Fruit fly (Drosophila melanogaster) whole organism, prepupa: Measurements from ENCODE around the gene CG14958.

ENCODE experiments used
- Blimp-1 ChIP-seq: fragments of 200-800 bp; sonication (Bioruptor generic); optimal IDR thresholded peaks from 3 replicates; lab custom pipeline; 2017; ENCODE audit warnings: missing biosample characterization, missing genetic modification characterization, mild to moderate bottlenecking, moderate library complexity, missing genetic modification reagents
- CG10631 ChIP-seq: fragments of 200-800 bp; sonication (Bioruptor generic); optimal IDR thresholded peaks from 2 replicates; lab custom pipeline; 2016; ENCODE audit warnings: missing biosample characterization, missing genetic modification characterization
- CG10669 ChIP-seq: fragments of 200-800 bp; sonication (Bioruptor generic); optimal IDR thresholded peaks from 3 replicates; lab custom pipeline; 2018; ENCODE audit warnings: missing biosample characterization, mild to moderate bottlenecking, missing genetic modification characterization, moderate library complexity
- CG1621 ChIP-seq: fragments of 200-800 bp; sonication (Bioruptor generic); optimal IDR thresholded peaks from 3 replicates; lab custom pipeline; 2018; ENCODE audit warnings: missing biosample characterization, mild to moderate bottlenecking, missing genetic modification characterization
- CG16779 ChIP-seq: fragments of 200-800 bp; sonication (Bioruptor generic); optimal IDR thresholded peaks from 3 replicates; lab custom pipeline; 2017; ENCODE audit warnings: missing biosample characterization, mild to moderate bottlenecking, missing genetic modification characterization
- CG3032 ChIP-seq: fragments of 200-800 bp; optimal IDR thresholded peaks from 2 replicates; lab custom pipeline; 2019; ENCODE audit warnings: missing biosample characterization, mild to moderate bottlenecking, missing genetic modification characterization, moderate library complexity
- CG31627 ChIP-seq: fragments of 200-800 bp; sonication (Bioruptor generic); optimal IDR thresholded peaks from 3 replicates; lab custom pipeline; 2016; ENCODE audit warnings: missing biosample characterization, missing genetic modification characterization
- CG32006 ChIP-seq: fragments of 200-800 bp; sonication (Bioruptor generic); optimal IDR thresholded peaks from 3 replicates; lab custom pipeline; 2017; ENCODE audit warnings: missing biosample characterization, mild to moderate bottlenecking, missing genetic modification characterization
- CG34406 ChIP-seq: fragments of 200-800 bp; sonication (Bioruptor generic); optimal IDR thresholded peaks from 3 replicates; lab custom pipeline; 2016; ENCODE audit warnings: missing biosample characterization, missing genetic modification characterization
- CG6163 ChIP-seq: fragments of 200-800 bp; sonication (Bioruptor generic); IDR thresholded peaks from 3 replicates; pipeline ENCODE4 v1.3.6; 2022; ENCODE audit warnings: missing biosample characterization, missing genetic modification characterization
- CG6792 ChIP-seq: fragments of 200-800 bp; sonication (Bioruptor generic); optimal IDR thresholded peaks from 3 replicates; lab custom pipeline; 2016; ENCODE audit warnings: missing biosample characterization, missing genetic modification characterization
- CG6808 ChIP-seq: fragments of 200-800 bp; sonication (Bioruptor generic); optimal IDR thresholded peaks from 3 replicates; lab custom pipeline; 2017; ENCODE audit warnings: missing biosample characterization, missing genetic modification characterization, mild to moderate bottlenecking, moderate library complexity, missing genetic modification reagents
- CG6854 ChIP-seq: fragments of 200-800 bp; sonication (Bioruptor generic); optimal IDR thresholded peaks from 2 replicates; lab custom pipeline; 2017; ENCODE audit warnings: missing biosample characterization, mild to moderate bottlenecking, missing genetic modification characterization
- CG7368 ChIP-seq: fragments of 200-800 bp; sonication (Bioruptor generic); optimal IDR thresholded peaks from 3 replicates; lab custom pipeline; 2016; ENCODE audit warnings: missing biosample characterization, missing genetic modification characterization
- CG8119 ChIP-seq: fragments of 200-800 bp; sonication (Bioruptor generic); IDR thresholded peaks from 3 replicates; pipeline ENCODE4 v1.3.6; 2022; ENCODE audit warnings: missing biosample characterization, missing genetic modification characterization
- CG8632 ChIP-seq: fragments of 200-800 bp; sonication (Bioruptor generic); optimal IDR thresholded peaks from 3 replicates; lab custom pipeline; 2016; ENCODE audit warnings: missing biosample characterization, missing genetic modification characterization
- CG9139 ChIP-seq: fragments of 200-800 bp; sonication (Bioruptor generic); optimal IDR thresholded peaks from 3 replicates; lab custom pipeline; 2017; ENCODE audit warnings: missing biosample characterization, mild to moderate bottlenecking, missing genetic modification characterization
- Eip75B ChIP-seq: fragments of 200-800 bp; sonication (Bioruptor generic); optimal IDR thresholded peaks from 3 replicates; lab custom pipeline; 2016; ENCODE audit warnings: missing biosample characterization, missing genetic modification characterization
- Eip78C ChIP-seq: fragments of 200-800 bp; sonication (Bioruptor generic); peaks from one replicate; lab custom pipeline; 2016; ENCODE audit warnings: missing biosample characterization, missing genetic modification characterization
- Eip93F ChIP-seq: fragments of 200-800 bp; sonication (Bioruptor generic); optimal IDR thresholded peaks from 2 replicates; lab custom pipeline; 2016; ENCODE audit warnings: missing biosample characterization, mild to moderate bottlenecking, missing genetic modification characterization
- Ets21C ChIP-seq: fragments of 200-800 bp; sonication (Bioruptor generic); optimal IDR thresholded peaks from 3 replicates; lab custom pipeline; 2016; ENCODE audit warnings: missing biosample characterization, missing genetic modification characterization
- Hr39 ChIP-seq: fragments of 200-800 bp; sonication (Bioruptor generic); optimal IDR thresholded peaks from 2 replicates; lab custom pipeline; 2016; ENCODE audit warnings: missing biosample characterization, missing genetic modification characterization
- Met ChIP-seq: fragments of 200-800 bp; sonication (Bioruptor generic); optimal IDR thresholded peaks from 3 replicates; lab custom pipeline; 2016; ENCODE audit warnings: missing biosample characterization, missing genetic modification characterization
- OdsH ChIP-seq: fragments of 200-800 bp; sonication (Bioruptor generic); optimal IDR thresholded peaks from 3 replicates; lab custom pipeline; 2016; ENCODE audit warnings: missing biosample characterization, missing genetic modification characterization
- Smox ChIP-seq: fragments of 200-800 bp; sonication (Bioruptor generic); optimal IDR thresholded peaks from 3 replicates; lab custom pipeline; 2016; ENCODE audit warnings: missing biosample characterization, missing genetic modification characterization
- Sox102F ChIP-seq: fragments of 200-800 bp; sonication (Bioruptor generic); optimal IDR thresholded peaks from 2 replicates; lab custom pipeline; 2016; ENCODE audit warnings: missing biosample characterization, mild to moderate bottlenecking, missing genetic modification characterization
- Sox15 ChIP-seq: fragments of 200-800 bp; sonication (Bioruptor generic); optimal IDR thresholded peaks from 3 replicates; lab custom pipeline; 2016; ENCODE audit warnings: missing biosample characterization, missing genetic modification characterization
- cyc ChIP-seq: fragments of 200-800 bp; sonication (Bioruptor generic); optimal IDR thresholded peaks from 3 replicates; lab custom pipeline; 2016; ENCODE audit warnings: missing biosample characterization, missing genetic modification characterization
- dac ChIP-seq: fragments of 200-800 bp; sonication (Bioruptor generic); optimal IDR thresholded peaks from 2 replicates; lab custom pipeline; 2017; ENCODE audit warnings: missing biosample characterization, mild to moderate bottlenecking, missing genetic modification characterization
- dsx ChIP-seq: fragments of 200-800 bp; optimal IDR thresholded peaks from 3 replicates; lab custom pipeline; 2019; ENCODE audit warnings: missing biosample characterization, mild to moderate bottlenecking, missing genetic modification characterization, moderate library complexity; ENCODE audit not compliant: poor library complexity, severe bottlenecking
- esn ChIP-seq: fragments of 200-800 bp; sonication (Bioruptor generic); optimal IDR thresholded peaks from 2 replicates; lab custom pipeline; 2016; ENCODE audit warnings: missing biosample characterization, mild to moderate bottlenecking, missing genetic modification characterization, moderate library complexity
- fkh ChIP-seq: fragments of 200-800 bp; sonication (Bioruptor generic); optimal IDR thresholded peaks from 3 replicates; lab custom pipeline; 2017; ENCODE audit warnings: missing biosample characterization, mild to moderate bottlenecking, missing genetic modification characterization, moderate library complexity
- net ChIP-seq: fragments of 200-800 bp; sonication (Bioruptor generic); optimal IDR thresholded peaks from 3 replicates; lab custom pipeline; 2016; ENCODE audit warnings: missing biosample characterization, missing genetic modification characterization
- salr ChIP-seq, 2 experiments: fragments of 200-800 bp; sonication (Bioruptor generic); optimal IDR thresholded peaks; 3 replicates each; lab custom pipeline; 2016 to 2018; ENCODE audit warnings: missing biosample characterization in 2 of 2, missing genetic modification characterization in 2 of 2, mild to moderate bottlenecking in 1 of 2
- svp ChIP-seq: fragments of 200-800 bp; sonication (Bioruptor generic); peaks from one replicate; lab custom pipeline; 2016; ENCODE audit warnings: missing biosample characterization, missing genetic modification characterization
- topi ChIP-seq: fragments of 200-800 bp; sonication (Bioruptor generic); optimal IDR thresholded peaks from 3 replicates; lab custom pipeline; 2016; ENCODE audit warnings: missing biosample characterization, missing genetic modification characterization
- vri ChIP-seq: fragments of 200-800 bp; sonication (Bioruptor generic); optimal IDR thresholded peaks from 3 replicates; lab custom pipeline; 2016; ENCODE audit warnings: missing biosample characterization, mild to moderate bottlenecking, missing genetic modification characterization

The CG14958 gene

DNA sequence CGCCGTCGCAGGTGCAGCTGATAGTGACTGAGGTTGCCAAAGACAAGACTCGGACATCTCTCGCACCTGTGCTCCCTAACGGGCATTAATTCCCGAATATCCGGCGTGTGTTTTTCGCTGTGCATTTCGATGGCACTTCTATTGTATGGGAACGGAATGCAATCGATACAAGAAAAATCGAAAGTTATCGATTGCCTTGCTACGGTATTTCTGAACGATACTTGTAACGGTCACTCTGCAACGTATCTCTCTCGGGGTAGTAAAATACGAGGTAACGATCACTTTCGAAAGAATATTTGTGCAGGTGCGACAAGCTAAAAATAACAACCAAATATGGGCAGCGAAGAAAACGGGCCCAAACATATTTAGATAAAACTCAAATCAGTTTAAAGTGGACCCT, 24.8 kb upstream of the CG14958 start, which contains the start of gene CG32280 (continued):
- TF ChIP-seq CG16779 (tag; lab: Kevin White, UChicago) (no peak), CG6808 (GFP tag; lab: Kevin White, UChicago) (no peak), CG6792 (GFP tag; lab: Kevin White, UChicago) (peak; percentile 5), Eip78C (GFP tag; lab: Kevin White, UChicago) (no peak), CG10631 (GFP tag; lab: Kevin White, UChicago) (no peak), Eip75B (GFP tag; lab: Kevin White, UChicago) (no peak), CG10669 (GFP tag; lab: Kevin White, UChicago) (no peak), fkh (GFP tag; lab: Kevin White, UChicago) (no peak), vri (GFP tag; lab: Kevin White, UChicago) (no peak), topi (GFP tag; lab: Kevin White, UChicago) (no peak), CG7368 (GFP tag; lab: Kevin White, UChicago) (no peak), OdsH (GFP tag; lab: Kevin White, UChicago) (no peak), Eip93F (GFP tag; lab: Kevin White, UChicago) (no peak), Blimp-1 (GFP tag; lab: Kevin White, UChicago) (no peak), CG6854 (no peak), CG34406 (GFP tag; lab: Kevin White, UChicago) (no peak), net (GFP tag; lab: Kevin White, UChicago) (no peak), esn (GFP tag; lab: Kevin White, UChicago) (peak; percentile 48), Met (GFP tag; lab: Kevin White, UChicago) (no peak), CG8119 (GFP tag; lab: Robert Waterston, UW) (no peak), CG6163 (GFP tag; lab: Robert Waterston, UW) (no peak), Sox15 (no peak), CG9139 (GFP tag; lab: Kevin White, UChicago) (no peak), CG32006 (GFP tag; lab: Kevin White, UChicago) (no peak), dac (GFP tag; lab: Kevin White, UChicago) (no peak), Hr39 (peak; percentile 33), CG1621 (tag; lab: Kevin White, UChicago) (peak; percentile 67), CG8632 (no peak), svp (GFP tag; lab: Kevin White, UChicago) (no peak), Smox (GFP tag; lab: Kevin White, UChicago) (no peak), Sox102F (GFP tag; lab: Kevin White, UChicago) (no peak), CG3032 (tag; lab: Kevin White, UChicago) (no peak), CG31627 (GFP tag; lab: Kevin White, UChicago) (peak; percentile 23), Ets21C (GFP tag; lab: Kevin White, UChicago) (peak; percentile 20), dsx (GFP tag; lab: Kevin White, UChicago) (no peak), cyc (peak; percentile 36)

DNA sequence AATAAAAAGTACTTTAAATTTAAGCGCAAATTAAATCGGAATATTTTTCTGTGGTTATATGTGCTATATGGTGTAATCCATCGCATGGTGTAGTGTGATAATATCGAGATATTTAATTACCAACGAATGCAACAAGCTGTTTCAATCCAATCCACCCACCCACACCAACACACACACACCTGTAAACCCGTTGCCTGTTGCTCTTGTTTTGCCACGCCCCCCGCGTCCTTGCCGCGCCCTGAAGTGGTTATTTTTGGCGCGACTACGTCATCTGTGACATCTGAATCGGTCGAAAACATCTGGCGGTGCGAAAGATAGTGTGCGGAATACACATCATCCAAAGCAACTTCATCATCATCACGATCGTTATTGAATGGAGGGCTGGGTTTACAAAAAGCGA, 24.4 kb upstream of the CG14958 start:
- TF ChIP-seq vri (GFP tag; lab: Kevin White, UChicago) (peak; percentile 15), salr (GFP tag; optimal IDR thresholded peaks at IDR 0.05; lab: Kevin White, UChicago) (no peak)
- TF ChIP-seq, all 60 proteins: peak for 1

dm6 chr3L:3166200-3166695, 23.5 kb upstream of the CG14958 start, which contains the start of gene Asciz:
Asciz (minus strand) TSS chr3L:3166250.
- TF ChIP-seq CG6163 (GFP tag; lab: Robert Waterston, UW) (no peak), svp (GFP tag; lab: Kevin White, UChicago) (peak; percentile 92), CG10669 (GFP tag; lab: Kevin White, UChicago) (no peak)
- TF ChIP-seq, all 60 proteins: peak for 1
